Worm (Caenorhabditis elegans) whole organism, dauer: Measurements from ENCODE around the gene Y17D7C.2.
"Not testable (repeated sequence)": the region's sequence is repeated elsewhere in the genome, so short reads cannot be mapped to it uniquely, and the experiment has no call there.

Experiments
- unc-62 ChIP-seq: sonication (generic microtip); optimal IDR thresholded peaks from 2 replicates; lab custom pipeline; 2017; ENCODE audit warnings: missing biosample characterization, missing genetic modification reagents, missing genetic modification characterization

Y17D7C.2 gene

DNA sequence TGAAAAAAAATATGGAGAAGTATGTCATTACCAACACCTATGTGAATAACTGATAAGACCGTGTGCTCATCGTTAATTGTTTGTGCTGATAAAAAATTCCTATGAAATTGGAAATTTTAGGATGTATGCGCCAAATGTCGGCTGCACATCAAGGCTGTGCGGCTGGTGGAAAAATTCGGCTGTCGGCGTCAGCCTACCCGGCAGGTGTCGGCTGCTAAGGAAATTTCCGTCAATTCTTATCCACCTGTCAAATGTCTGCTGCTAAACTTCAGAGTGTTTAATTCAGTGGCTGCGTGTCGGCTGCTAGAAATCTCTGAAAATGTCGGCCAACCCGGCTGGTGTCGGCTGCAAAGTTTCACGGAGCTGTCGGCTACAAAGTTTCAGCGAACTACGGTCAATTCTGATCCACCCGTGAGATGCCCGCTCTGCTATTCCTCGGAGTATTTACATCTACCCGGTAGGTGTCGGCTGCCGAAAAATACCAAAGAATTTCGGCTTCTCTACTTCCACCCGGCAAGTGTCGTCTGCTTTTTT is at the start of gene Y17D7C.2:
Gene Y17D7C.2 (minus strand): TSS at position 32 of the 534 bp plus-strand sequence.
- TF ChIP-seq unc-62 (GFP tag; lab: Kevin White, UChicago), result no peak

DNA sequence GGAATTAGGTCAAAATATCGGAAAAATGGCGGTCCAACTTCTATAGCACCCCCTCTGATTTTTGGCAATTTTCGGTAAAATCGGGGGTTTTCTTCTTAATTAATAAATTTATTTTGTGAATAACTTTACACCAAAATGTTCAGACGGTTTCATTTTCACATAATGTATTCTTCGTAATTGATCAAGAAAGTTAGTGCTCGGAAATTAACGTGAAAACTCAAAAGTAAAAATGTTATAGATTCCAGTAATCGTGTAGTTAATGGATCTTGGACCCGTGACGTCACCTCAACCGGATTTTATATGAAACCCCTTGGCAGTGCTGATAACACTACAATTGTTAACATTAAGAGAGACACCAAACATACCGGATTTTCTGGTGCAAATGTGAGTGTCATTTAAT is 42.3 kb upstream of the Y17D7C.2 start, which contains the start of gene F11D11.22:
Gene F11D11.22 (plus strand): TSS at position 301 of the 400 bp plus-strand sequence.
- not testable (repeated sequence) for TF ChIP-seq unc-62 (GFP tag; lab: Kevin White, UChicago)

DNA sequence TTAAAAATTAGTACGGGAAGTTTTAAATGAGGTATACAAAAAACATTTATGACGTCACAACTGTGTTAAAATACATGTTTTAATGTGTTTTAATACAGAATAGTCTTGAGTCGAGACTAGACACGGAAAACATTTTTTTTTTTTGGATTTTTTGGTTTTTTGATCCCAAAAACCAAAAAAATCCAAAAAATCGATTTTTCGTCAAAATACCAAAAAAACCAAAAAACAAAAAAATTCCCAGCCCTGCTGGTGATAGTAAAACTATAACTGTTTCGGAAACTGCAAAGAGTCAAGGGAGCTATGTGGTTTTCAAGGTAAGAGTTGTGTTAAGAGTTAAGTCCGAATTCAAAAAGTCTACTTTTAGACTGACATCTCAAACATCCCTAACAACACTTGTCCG is 41.3 kb upstream of the Y17D7C.2 start, which contains the start of gene F11D11.4:
Gene F11D11.4 (plus strand): TSS at position 301 of the 400 bp plus-strand sequence.
- no peak for TF ChIP-seq unc-62 (GFP tag; lab: Kevin White, UChicago)

DNA sequence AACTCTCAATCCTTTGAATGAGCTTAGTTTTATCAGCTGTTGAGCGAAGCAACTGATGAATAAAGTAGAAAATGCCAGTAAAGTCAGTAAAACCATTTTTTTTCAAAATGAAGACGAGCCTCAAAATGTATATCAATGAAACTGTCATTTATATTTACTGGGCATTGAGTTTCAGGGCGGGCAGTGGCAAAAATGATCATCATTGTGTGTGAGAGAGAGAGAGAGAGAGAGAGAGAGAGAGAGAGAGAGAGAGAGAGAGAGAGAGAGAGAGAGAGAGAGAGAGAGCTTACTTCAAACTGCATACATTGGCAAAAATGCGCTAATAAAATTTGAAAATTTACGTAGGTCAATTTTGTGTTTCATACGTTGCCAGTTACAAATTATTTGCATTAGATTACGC is 40.4 kb upstream of the Y17D7C.2 start, which contains the start of gene F11D11.3:
Gene F11D11.3 (minus strand): TSS at position 101 of the 400 bp plus-strand sequence.
- no peak for TF ChIP-seq unc-62 (GFP tag; lab: Kevin White, UChicago)

DNA sequence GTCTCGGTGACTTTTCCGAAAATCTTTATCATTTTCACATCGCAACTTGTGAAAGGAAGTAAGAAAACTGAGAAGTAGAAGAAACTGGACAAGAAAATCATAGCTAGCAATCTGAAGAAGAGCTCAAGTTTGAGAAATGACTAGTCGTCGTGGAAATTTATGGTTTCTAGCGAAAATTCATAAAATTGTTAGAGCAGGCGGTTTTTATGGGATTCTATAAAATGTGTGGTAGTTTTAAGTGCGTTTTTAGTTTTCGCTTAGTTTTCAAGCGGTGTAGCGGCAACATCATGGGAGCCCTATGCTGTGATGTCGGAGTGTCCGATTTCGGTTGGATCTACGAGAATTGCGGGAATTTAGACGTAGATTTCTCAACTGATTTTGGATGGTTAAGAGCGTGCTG is 34.5 kb upstream of the Y17D7C.2 start, which contains the start of gene clec-254:
Gene clec-254 (minus strand): TSS at position 101 of the 400 bp plus-strand sequence.
- not testable (repeated sequence) for TF ChIP-seq unc-62 (GFP tag; lab: Kevin White, UChicago)

DNA sequence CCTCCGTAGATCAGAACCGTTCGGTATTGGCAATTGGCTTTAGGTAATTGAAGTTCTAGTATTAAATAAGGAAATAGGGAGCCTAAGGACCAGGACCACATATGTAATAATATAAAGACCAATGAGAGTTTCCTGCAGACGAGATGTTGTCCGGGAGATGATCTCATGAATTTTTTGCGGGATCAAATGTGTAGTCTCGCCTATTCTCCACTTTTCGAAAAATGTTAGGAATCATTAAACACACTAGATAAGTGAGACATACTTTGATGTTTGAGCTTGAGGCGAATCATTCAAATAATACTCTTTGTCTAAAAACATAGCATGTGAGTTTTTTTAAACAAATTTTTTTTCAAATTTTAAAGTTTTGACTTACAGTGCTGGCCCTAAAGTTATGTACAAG is 33.2 kb upstream of the Y17D7C.2 start, which contains the start of gene F11D11.6:
Gene F11D11.6 (minus strand): TSS at position 101 of the 400 bp plus-strand sequence.
- TF ChIP-seq unc-62 (GFP tag; lab: Kevin White, UChicago), result no peak

DNA sequence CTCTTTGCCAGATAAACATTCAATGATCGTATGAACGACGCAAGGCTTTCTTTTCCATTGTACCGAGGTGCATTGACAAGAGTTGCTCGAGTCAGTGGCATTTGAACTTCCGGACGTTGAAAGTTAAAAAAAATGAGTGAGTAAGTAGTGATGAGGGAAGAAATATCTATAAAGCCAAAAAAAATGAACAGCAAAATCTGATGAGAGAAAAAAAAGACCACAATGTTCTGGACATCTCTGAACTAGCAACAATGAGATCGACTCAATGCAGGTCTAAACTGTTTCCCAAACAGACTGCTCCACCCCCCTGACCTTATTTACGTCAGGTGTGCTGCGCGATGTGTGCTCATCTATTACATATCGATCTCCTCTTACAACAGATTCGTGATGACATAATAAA is 30.7 kb upstream of the Y17D7C.2 start, which contains the start of the genes F11D11.21 and F11D11.12:
Gene F11D11.21 (minus strand): TSS at position 101 of the 400 bp plus-strand sequence.
Gene F11D11.12 (minus strand): TSS at position 238 of the 400 bp plus-strand sequence.
- no peak for TF ChIP-seq unc-62 (GFP tag; lab: Kevin White, UChicago)

DNA sequence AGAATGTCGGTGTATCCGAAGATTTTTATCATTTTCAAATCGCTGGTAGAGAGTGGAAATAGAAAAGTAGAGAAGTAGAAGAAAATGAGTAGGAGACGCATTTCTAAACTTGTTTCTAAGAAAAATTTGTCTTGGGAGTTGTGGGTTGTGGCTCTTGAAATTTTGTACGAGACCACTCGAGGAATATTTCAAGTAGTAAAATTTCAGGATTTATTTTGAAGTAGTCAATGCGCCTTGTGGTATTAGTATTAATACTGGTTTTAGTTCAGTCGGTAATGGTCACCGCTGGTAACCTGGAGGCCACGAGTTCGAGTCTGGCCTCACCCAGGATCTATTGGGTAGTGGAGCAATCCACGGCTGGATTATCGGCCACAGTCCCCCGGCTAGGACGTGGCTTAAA is 28.9 kb upstream of the Y17D7C.2 start, which contains the start of gene clec-252:
Gene clec-252 (minus strand): TSS at position 101 of the 400 bp plus-strand sequence.
- no peak for TF ChIP-seq unc-62 (GFP tag; lab: Kevin White, UChicago)

DNA sequence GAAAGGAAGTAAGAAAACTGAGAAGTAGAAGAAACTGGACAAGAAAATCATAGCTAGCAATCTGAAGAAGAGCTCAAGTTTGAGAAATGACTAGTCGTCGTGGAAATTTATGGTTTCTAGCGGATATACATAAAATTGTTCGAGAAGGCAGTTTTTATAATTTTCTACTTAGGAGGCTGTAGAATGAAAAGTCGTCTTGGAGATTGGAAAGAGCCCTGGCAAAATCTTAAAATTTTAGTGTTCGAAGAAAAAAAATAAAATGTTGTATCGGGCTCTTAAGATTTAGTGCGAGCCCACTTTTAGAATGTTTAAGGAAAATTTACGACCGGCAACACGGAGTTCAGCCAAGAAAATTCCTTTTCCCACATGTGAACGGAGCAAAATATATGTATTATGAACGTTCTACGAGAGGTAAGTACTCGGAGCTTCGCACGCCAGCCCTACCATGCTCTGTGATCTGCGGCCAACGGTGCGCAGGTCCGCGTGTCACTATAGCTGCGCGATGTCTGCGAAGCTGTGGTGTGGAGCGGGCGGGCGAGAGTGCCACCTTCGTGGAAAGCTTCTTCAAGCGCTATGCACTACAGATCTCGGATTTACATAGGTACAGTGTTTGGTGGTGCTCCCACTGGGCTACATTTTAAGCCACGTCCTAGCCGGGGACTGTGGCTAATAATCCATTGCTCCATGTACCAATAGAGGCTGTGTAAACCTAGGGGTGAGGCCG is 27.3 kb upstream of the Y17D7C.2 start, which contains the start of gene clec-251:
Gene clec-251 (minus strand): TSS at position 51 of the 724 bp plus-strand sequence.
- TF ChIP-seq unc-62 (GFP tag; lab: Kevin White, UChicago), result no peak

DNA sequence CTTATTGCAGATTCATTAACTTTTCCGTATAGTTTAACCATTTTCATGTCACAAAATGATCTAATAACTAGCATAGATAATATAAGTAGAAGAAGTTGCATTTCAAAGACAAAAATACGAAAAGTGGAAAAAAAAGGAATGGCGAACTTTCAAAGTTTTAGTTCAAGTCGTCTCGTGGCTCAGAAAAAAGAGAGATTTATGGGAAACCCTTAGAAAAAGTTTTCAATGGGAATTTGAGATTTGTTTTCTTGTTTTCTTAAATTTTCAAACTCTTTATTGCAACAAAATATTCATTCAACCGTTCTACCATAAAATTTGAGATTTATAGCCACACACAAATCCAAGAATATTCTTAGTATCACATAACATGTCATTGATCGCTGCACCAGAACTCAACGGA is 22.3 kb upstream of the Y17D7C.2 start, which contains the start of gene clec-250:
Gene clec-250 (minus strand): TSS at position 101 of the 400 bp plus-strand sequence.
- no peak for TF ChIP-seq unc-62 (GFP tag; lab: Kevin White, UChicago)

DNA sequence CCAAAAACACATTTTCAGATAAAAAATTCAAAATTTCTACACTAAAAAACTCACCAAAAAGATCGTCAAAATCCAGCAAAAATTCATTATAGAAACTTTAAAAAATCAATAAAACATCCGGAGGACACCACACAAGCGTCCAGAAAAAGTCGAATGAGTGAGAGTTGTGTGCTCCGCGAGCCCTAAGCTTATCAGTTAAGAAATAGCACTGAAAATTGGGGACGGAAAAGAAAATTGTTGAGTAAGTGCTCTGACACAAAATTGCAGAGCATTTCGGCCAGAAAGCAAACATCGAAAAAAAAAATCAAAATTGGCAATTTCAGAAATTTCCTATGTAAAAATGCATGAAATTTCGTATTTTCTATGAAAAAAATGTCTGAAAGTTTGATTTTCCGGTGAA is 17.9 kb upstream of the Y17D7C.2 start:
- no peak for TF ChIP-seq unc-62 (GFP tag; lab: Kevin White, UChicago)

DNA sequence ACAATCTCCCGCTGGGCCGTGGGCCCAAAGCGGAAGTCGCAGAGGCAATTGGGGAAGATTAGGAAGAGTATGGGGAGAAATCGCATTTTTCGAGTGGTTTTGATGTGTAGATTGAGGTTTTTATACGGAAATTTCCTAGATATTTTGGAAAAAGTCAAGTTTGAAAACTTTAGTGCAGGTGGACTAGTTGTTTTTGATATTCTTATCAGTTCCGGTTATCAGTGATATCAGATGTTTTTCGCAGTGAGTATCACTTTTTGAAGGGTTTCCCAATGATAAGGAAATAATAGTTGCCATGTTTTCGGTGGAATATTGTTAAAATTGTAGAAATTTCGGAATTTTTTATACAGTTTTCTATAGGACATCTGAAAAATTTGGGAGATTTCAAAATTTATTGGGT is 14.6 kb upstream of the Y17D7C.2 start, which contains the start of gene scl-20:
Gene scl-20 (minus strand): TSS at position 101 of the 400 bp plus-strand sequence.
- TF ChIP-seq unc-62 (GFP tag; lab: Kevin White, UChicago), result no peak

DNA sequence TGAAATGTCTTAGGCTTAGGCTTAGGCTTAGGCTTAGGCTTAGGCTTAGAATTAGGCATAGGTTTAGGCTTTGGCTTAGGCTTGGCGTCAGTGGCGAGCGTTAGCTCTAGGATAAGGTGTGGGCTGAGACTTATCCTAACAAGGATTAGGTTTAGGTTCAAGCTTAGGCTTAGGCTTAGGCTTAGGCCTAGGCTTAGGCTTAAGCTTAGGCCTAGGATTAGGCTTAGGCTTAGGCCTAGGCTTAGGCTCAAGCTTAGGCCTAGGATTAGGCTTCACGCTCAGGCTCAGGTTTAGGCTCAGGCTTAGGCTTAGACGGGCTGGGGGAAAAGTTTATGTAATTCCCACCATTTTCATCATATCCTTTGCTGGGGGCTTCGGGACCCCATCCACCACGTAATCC is 14.2 kb upstream of the Y17D7C.2 start:
- TF ChIP-seq unc-62 (GFP tag; lab: Kevin White, UChicago), result no peak

DNA sequence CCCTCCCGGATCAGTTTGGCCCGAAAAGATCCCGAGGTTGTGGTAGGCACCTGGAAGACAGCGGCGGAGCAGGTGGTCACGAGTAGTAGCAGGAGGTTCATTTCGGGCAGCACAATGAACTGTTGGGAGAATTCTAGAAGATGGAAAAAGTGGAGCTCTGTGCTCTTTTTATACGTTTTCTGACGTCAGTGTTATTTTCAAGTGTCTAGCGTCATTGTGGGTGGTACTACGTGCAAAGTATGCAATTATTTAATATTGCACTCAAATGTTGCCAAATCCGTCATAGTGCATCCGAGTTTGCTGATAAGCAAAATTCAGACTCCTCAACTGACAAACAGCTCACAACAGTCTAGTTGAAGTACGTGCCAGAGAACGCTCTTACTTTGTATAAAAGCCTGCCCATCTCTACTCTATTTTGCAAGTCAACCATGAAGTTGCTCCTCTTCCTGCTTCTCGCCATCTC is 11.8 kb upstream of the Y17D7C.2 start, which contains the start of the genes asp-18 and scl-19:
Gene asp-18 (minus strand): TSS at position 101 of the 463 bp plus-strand sequence.
Gene scl-19 (plus strand): TSS at position 413 of the 463 bp plus-strand sequence.
- TF ChIP-seq unc-62 (GFP tag; lab: Kevin White, UChicago), result no peak

DNA sequence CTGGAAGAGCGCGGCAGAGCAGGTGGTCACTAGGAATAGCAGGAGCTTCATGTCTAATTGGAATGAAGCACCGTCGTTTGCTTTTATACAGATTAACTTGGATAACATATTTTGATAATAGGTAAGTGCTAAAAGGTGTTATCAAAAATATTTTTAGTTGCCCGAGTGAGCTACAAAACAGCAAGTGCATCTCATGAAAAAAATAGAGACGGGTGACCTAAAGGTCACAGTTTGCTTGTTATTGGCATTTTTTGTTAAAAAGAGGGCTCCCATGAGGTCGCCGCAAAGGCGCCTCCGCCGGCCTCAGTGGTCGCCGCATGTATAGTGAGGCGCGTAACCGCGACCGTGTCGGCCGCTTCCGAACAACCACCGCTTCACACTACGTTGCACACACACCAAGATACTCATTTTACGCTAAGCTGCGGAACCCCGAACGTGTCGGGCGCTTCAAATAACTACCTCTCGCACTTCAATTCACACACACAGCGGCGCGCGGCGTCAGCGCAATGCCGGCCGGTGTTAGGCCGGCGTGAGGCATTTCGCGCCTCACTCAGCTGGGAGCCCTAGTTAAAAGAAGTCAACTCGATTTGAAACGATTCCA is 9.6 kb upstream of the Y17D7C.2 start, which contains the start of gene asp-19:
Gene asp-19 (minus strand): TSS at position 51 of the 601 bp plus-strand sequence.
- TF ChIP-seq unc-62 (GFP tag; lab: Kevin White, UChicago), result no peak
